Worm (Caenorhabditis elegans) whole organism, L3 larva: ENCODE measurements around the gene C32D5.8.

Experiments used
- ama-1 ChIP-seq: fragments of 150-350 bp; optimal IDR thresholded peaks from 2 replicates; lab custom pipeline; 2018
- ceh-16 ChIP-seq: sonication (generic microtip); optimal IDR thresholded peaks from 2 replicates; lab custom pipeline; 2017; ENCODE audit warnings: missing biosample characterization, missing genetic modification characterization
- fos-1 ChIP-seq: fragments of 150-350 bp; optimal IDR thresholded peaks from 2 replicates; lab custom pipeline; 2014; ENCODE audit warnings: missing biosample characterization, missing genetic modification characterization
- lin-15B ChIP-seq: fragments of 150-350 bp; optimal IDR thresholded peaks from 2 replicates; lab custom pipeline; 2014; ENCODE audit warnings: missing biosample characterization, missing genetic modification characterization
- nhr-12 ChIP-seq: fragments of 150-350 bp; optimal IDR thresholded peaks from 2 replicates; lab custom pipeline; 2014; ENCODE audit warnings: missing biosample characterization, missing genetic modification characterization
- nhr-25 ChIP-seq: sonication (generic microtip); optimal IDR thresholded peaks from 2 replicates; lab custom pipeline; 2017; ENCODE audit warnings: missing biosample characterization, missing genetic modification characterization
- nhr-28 ChIP-seq: fragments of 150-350 bp; optimal IDR thresholded peaks from 2 replicates; lab custom pipeline; 2014; ENCODE audit warnings: missing biosample characterization, missing genetic modification characterization
- nhr-76 ChIP-seq: fragments of 150-350 bp; sonication (generic microtip); optimal IDR thresholded peaks from 5 replicates; lab custom pipeline; 2014; ENCODE audit warnings: missing biosample characterization, missing genetic modification characterization
- pha-4 ChIP-seq: fragments of 150-350 bp; optimal IDR thresholded peaks from 2 replicates; lab custom pipeline; 2014; ENCODE audit warnings: missing biosample characterization, missing genetic modification reagents, missing genetic modification characterization
- snpc-4 ChIP-seq: fragments of 150-350 bp; optimal IDR thresholded peaks from 2 replicates; lab custom pipeline; 2014; ENCODE audit warnings: missing biosample characterization, missing genetic modification characterization
- zag-1 ChIP-seq: fragments of 150-350 bp; optimal IDR thresholded peaks from 2 replicates; lab custom pipeline; 2014; ENCODE audit warnings: missing biosample characterization, missing genetic modification characterization

DNA sequence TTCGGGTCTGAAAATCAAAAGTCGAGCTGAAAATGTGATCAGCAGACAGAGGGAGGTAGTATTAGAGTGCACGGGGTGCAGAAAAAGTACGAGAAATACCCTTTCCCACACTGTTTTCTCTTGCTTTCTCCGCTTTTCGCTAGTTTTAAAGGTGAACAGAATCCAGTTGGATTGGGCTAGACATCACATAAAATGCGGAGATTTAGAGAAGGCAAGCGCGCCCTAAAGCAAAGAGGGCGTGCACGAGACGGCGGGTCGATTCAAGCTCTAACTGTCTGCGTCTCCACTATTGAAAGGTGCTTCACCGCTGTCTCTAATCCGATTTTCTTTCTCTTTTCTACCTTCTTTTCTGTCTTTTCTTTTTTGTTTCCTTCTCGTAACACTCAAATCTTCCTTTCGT is 24.3 kb upstream of the C32D5.8 start:
- no peak for TF ChIP-seq nhr-28 (tag; lab: Kevin White, UChicago)
- peak; percentile 64 for TF ChIP-seq snpc-4
- TF ChIP-seq nhr-12 = no peak
- TF ChIP-seq nhr-25 (tag; lab: Kevin White, UChicago) = peak; percentile 92
- TF ChIP-seq zag-1 (tag; lab: Kevin White, UChicago) = no peak
- no peak for TF ChIP-seq ama-1 (lab: Kevin White, UChicago)
- no peak for TF ChIP-seq ceh-16 (tag; lab: Kevin White, UChicago)
- no peak for TF ChIP-seq nhr-76 (tag; lab: Kevin White, UChicago)
- TF ChIP-seq lin-15B (tag; lab: Kevin White, UChicago) = peak; percentile 93
- TF ChIP-seq pha-4 = peak; percentile 83
- TF ChIP-seq fos-1 (tag; lab: Kevin White, UChicago) = no peak
